Worm (Caenorhabditis elegans) whole organism, L1 larva: ENCODE results near the gene pept-2.

Source experiments
- F16B12.6 ChIP-seq: fragments of 150-350 bp; optimal IDR thresholded peaks from 2 replicates; lab custom pipeline; 2014; ENCODE audit warnings: missing biosample characterization, missing genetic modification characterization
- aha-1 ChIP-seq: fragments of 150-350 bp; optimal IDR thresholded peaks from 2 replicates; lab custom pipeline; 2014; ENCODE audit warnings: missing biosample characterization, missing genetic modification characterization
- dpl-1 ChIP-seq, 3 experiments: fragments of 150-350 bp in 2 of 3; sonication (generic microtip) in 1 of 3; optimal IDR thresholded peaks; 2 replicates each; lab custom pipeline; 2014 to 2017; ENCODE audit warnings: missing biosample characterization in 3 of 3, missing genetic modification characterization in 3 of 3, missing genetic modification reagents in 3 of 3
- fkh-10 ChIP-seq: sonication (generic microtip); optimal IDR thresholded peaks from 2 replicates; lab custom pipeline; 2017; ENCODE audit warnings: missing biosample characterization, missing genetic modification reagents, missing genetic modification characterization
- hlh-17 ChIP-seq: fragments of 200-800 bp; sonication (Bioruptor generic); optimal IDR thresholded peaks from 2 replicates; lab custom pipeline; 2018; ENCODE audit warnings: missing genetic modification characterization, mild to moderate bottlenecking, missing compliant biosample characterization, moderate library complexity, borderline replicate concordance
- lsy-2 ChIP-seq, 2 experiments: fragments of 150-350 bp; optimal IDR thresholded peaks; 2 replicates each; lab custom pipeline; 2014; ENCODE audit warnings: missing biosample characterization in 2 of 2, missing genetic modification characterization in 2 of 2
- mep-1 ChIP-seq: fragments of 150-350 bp; optimal IDR thresholded peaks from 2 replicates; lab custom pipeline; 2014; ENCODE audit warnings: missing biosample characterization, missing genetic modification characterization
- nhr-12 ChIP-seq: sonication (generic microtip); optimal IDR thresholded peaks from 2 replicates; lab custom pipeline; 2017; ENCODE audit warnings: missing biosample characterization, missing genetic modification characterization
- sptf-1 ChIP-seq: fragments of 150-350 bp; optimal IDR thresholded peaks from 2 replicates; lab custom pipeline; 2014; ENCODE audit warnings: missing biosample characterization, missing genetic modification characterization
- unc-62 ChIP-seq: fragments of 150-350 bp; optimal IDR thresholded peaks from 2 replicates; lab custom pipeline; 2014; ENCODE audit warnings: missing biosample characterization, missing genetic modification reagents, missing genetic modification characterization
- zag-1 ChIP-seq: fragments of 150-350 bp; optimal IDR thresholded peaks from 2 replicates; lab custom pipeline; 2014; ENCODE audit warnings: missing biosample characterization, missing genetic modification characterization

- TF ChIP-seq mep-1: no peak
- TF ChIP-seq sptf-1 (tag; lab: Kevin White, UChicago): no peak
- no peak for TF ChIP-seq unc-62 (GFP tag; lab: Kevin White, UChicago)
- TF ChIP-seq fkh-10 (GFP tag; lab: Kevin White, UChicago): no peak
- TF ChIP-seq lsy-2 (tag; optimal IDR thresholded peaks at IDR 0.05; lab: Kevin White, UChicago): no peak
- no peak for TF ChIP-seq zag-1
- TF ChIP-seq F16B12.6 (tag; lab: Kevin White, UChicago): no peak
- no peak for TF ChIP-seq hlh-17 (GFP tag; lab: Kevin White, UChicago)
- TF ChIP-seq aha-1: no peak
- no peak for TF ChIP-seq nhr-12
- no peak for TF ChIP-seq dpl-1 (GFP tag; optimal IDR thresholded peaks at IDR 0.05; lab: Kevin White, UChicago)
These were observed 32.7 kb upstream of the pept-2 start, which contains the start of the genes T25B9.4 and T25B9.6 for ce11 chrIV:10757616-10758193.
